Worm (Caenorhabditis elegans): ENCODE measurements around the gene oac-52.

- TF ChIP-seq med-1 (GFP tag; optimal IDR thresholded peaks at IDR 0.05; ENCODE audit: insufficient read depth) (no peak), cog-1 (tag; optimal IDR thresholded peaks at IDR 0.05) (no peak), ztf-29 (GFP tag; IDR thresholded peaks at IDR 0.05) (no peak), flt-1 (GFP tag; IDR thresholded peaks at IDR 0.05) (no peak)
Observed at ce11 chrIV:4360497-4360896, 14.1 kb upstream of the oac-52 start, which contains the start of gene F55F10.1.
